Fruit fly (Drosophila melanogaster) whole organism, prepupa: ENCODE results near the gene CG13255.

ENCODE experiments used
- Blimp-1 ChIP-seq: fragments of 200-800 bp; sonication (Bioruptor generic); optimal IDR thresholded peaks from 3 replicates; lab custom pipeline; 2017; ENCODE audit warnings: missing biosample characterization, missing genetic modification characterization, mild to moderate bottlenecking, moderate library complexity, missing genetic modification reagents
- CG10631 ChIP-seq: fragments of 200-800 bp; sonication (Bioruptor generic); optimal IDR thresholded peaks from 2 replicates; lab custom pipeline; 2016; ENCODE audit warnings: missing biosample characterization, missing genetic modification characterization
- CG10669 ChIP-seq: fragments of 200-800 bp; sonication (Bioruptor generic); optimal IDR thresholded peaks from 3 replicates; lab custom pipeline; 2018; ENCODE audit warnings: missing biosample characterization, mild to moderate bottlenecking, missing genetic modification characterization, moderate library complexity
- CG11902 ChIP-seq: fragments of 200-800 bp; sonication (Bioruptor generic); optimal IDR thresholded peaks from 3 replicates; lab custom pipeline; 2016; ENCODE audit warnings: missing biosample characterization, missing genetic modification characterization
- CG15336 ChIP-seq: fragments of 200-800 bp; sonication (Bioruptor generic); IDR thresholded peaks from 2 replicates; pipeline ENCODE4 v1.3.6; 2022; ENCODE audit warnings: missing biosample characterization, missing genetic modification characterization
- CG16779 ChIP-seq: fragments of 200-800 bp; sonication (Bioruptor generic); optimal IDR thresholded peaks from 3 replicates; lab custom pipeline; 2017; ENCODE audit warnings: missing biosample characterization, mild to moderate bottlenecking, missing genetic modification characterization
- CG3032 ChIP-seq: fragments of 200-800 bp; optimal IDR thresholded peaks from 2 replicates; lab custom pipeline; 2019; ENCODE audit warnings: missing biosample characterization, mild to moderate bottlenecking, missing genetic modification characterization, moderate library complexity
- CG31627 ChIP-seq: fragments of 200-800 bp; sonication (Bioruptor generic); optimal IDR thresholded peaks from 3 replicates; lab custom pipeline; 2016; ENCODE audit warnings: missing biosample characterization, missing genetic modification characterization
- CG32006 ChIP-seq: fragments of 200-800 bp; sonication (Bioruptor generic); optimal IDR thresholded peaks from 3 replicates; lab custom pipeline; 2017; ENCODE audit warnings: missing biosample characterization, mild to moderate bottlenecking, missing genetic modification characterization
- CG34406 ChIP-seq: fragments of 200-800 bp; sonication (Bioruptor generic); optimal IDR thresholded peaks from 3 replicates; lab custom pipeline; 2016; ENCODE audit warnings: missing biosample characterization, missing genetic modification characterization
- CG3919 ChIP-seq: fragments of 200-800 bp; sonication (Bioruptor generic); optimal IDR thresholded peaks from 3 replicates; lab custom pipeline; 2016; ENCODE audit warnings: missing biosample characterization, missing genetic modification characterization
- CG4318 ChIP-seq: fragments of 200-800 bp; sonication (Bioruptor generic); optimal IDR thresholded peaks from 3 replicates; lab custom pipeline; 2017; ENCODE audit warnings: missing biosample characterization, mild to moderate bottlenecking, missing genetic modification characterization
- CG6163 ChIP-seq: fragments of 200-800 bp; sonication (Bioruptor generic); IDR thresholded peaks from 3 replicates; pipeline ENCODE4 v1.3.6; 2022; ENCODE audit warnings: missing biosample characterization, missing genetic modification characterization
- CG6276 ChIP-seq: fragments of 200-800 bp; sonication (Bioruptor generic); optimal IDR thresholded peaks from 2 replicates; lab custom pipeline; 2017; ENCODE audit warnings: missing biosample characterization, mild to moderate bottlenecking, missing genetic modification characterization
- CG6792 ChIP-seq: fragments of 200-800 bp; sonication (Bioruptor generic); optimal IDR thresholded peaks from 3 replicates; lab custom pipeline; 2016; ENCODE audit warnings: missing biosample characterization, missing genetic modification characterization
- CG6808 ChIP-seq: fragments of 200-800 bp; sonication (Bioruptor generic); optimal IDR thresholded peaks from 3 replicates; lab custom pipeline; 2017; ENCODE audit warnings: missing biosample characterization, missing genetic modification characterization, mild to moderate bottlenecking, moderate library complexity, missing genetic modification reagents
- CG7368 ChIP-seq: fragments of 200-800 bp; sonication (Bioruptor generic); optimal IDR thresholded peaks from 3 replicates; lab custom pipeline; 2016; ENCODE audit warnings: missing biosample characterization, missing genetic modification characterization
- CG8119 ChIP-seq: fragments of 200-800 bp; sonication (Bioruptor generic); IDR thresholded peaks from 3 replicates; pipeline ENCODE4 v1.3.6; 2022; ENCODE audit warnings: missing biosample characterization, missing genetic modification characterization
- CG8319 ChIP-seq: fragments of 200-800 bp; sonication (Bioruptor generic); optimal IDR thresholded peaks from 3 replicates; lab custom pipeline; 2016; ENCODE audit warnings: missing biosample characterization, missing genetic modification characterization
- CG8632 ChIP-seq: fragments of 200-800 bp; sonication (Bioruptor generic); optimal IDR thresholded peaks from 3 replicates; lab custom pipeline; 2016; ENCODE audit warnings: missing biosample characterization, missing genetic modification characterization
- CG9139 ChIP-seq: fragments of 200-800 bp; sonication (Bioruptor generic); optimal IDR thresholded peaks from 3 replicates; lab custom pipeline; 2017; ENCODE audit warnings: missing biosample characterization, mild to moderate bottlenecking, missing genetic modification characterization
- Eip75B ChIP-seq: fragments of 200-800 bp; sonication (Bioruptor generic); optimal IDR thresholded peaks from 3 replicates; lab custom pipeline; 2016; ENCODE audit warnings: missing biosample characterization, missing genetic modification characterization
- Eip78C ChIP-seq: fragments of 200-800 bp; sonication (Bioruptor generic); peaks from one replicate; lab custom pipeline; 2016; ENCODE audit warnings: missing biosample characterization, missing genetic modification characterization
- Eip93F ChIP-seq: fragments of 200-800 bp; sonication (Bioruptor generic); optimal IDR thresholded peaks from 2 replicates; lab custom pipeline; 2016; ENCODE audit warnings: missing biosample characterization, mild to moderate bottlenecking, missing genetic modification characterization
- Ets96B ChIP-seq: fragments of 200-800 bp; optimal IDR thresholded peaks from 2 replicates; lab custom pipeline; 2019; ENCODE audit warnings: missing biosample characterization, mild to moderate bottlenecking, missing genetic modification characterization, moderate library complexity
- Gug ChIP-seq: fragments of 200-800 bp; sonication (Bioruptor generic); IDR thresholded peaks from 2 replicates; pipeline ENCODE4 v1.3.6; 2022; ENCODE audit warnings: missing biosample characterization, missing genetic modification characterization
- Hr38 ChIP-seq: sonication (Bioruptor generic); optimal IDR thresholded peaks from 2 replicates; lab custom pipeline; 2016; ENCODE audit warnings: missing biosample characterization, missing genetic modification characterization
- Hr39 ChIP-seq: fragments of 200-800 bp; sonication (Bioruptor generic); optimal IDR thresholded peaks from 2 replicates; lab custom pipeline; 2016; ENCODE audit warnings: missing biosample characterization, missing genetic modification characterization
- Hr4 ChIP-seq: fragments of 200-800 bp; sonication (Bioruptor generic); optimal IDR thresholded peaks from 3 replicates; lab custom pipeline; 2016; ENCODE audit warnings: missing biosample characterization, missing genetic modification characterization
- Lpt ChIP-seq: fragments of 200-800 bp; sonication (Bioruptor generic); optimal IDR thresholded peaks from 3 replicates; lab custom pipeline; 2016; ENCODE audit warnings: missing biosample characterization, missing genetic modification characterization
- Met ChIP-seq: fragments of 200-800 bp; sonication (Bioruptor generic); optimal IDR thresholded peaks from 3 replicates; lab custom pipeline; 2016; ENCODE audit warnings: missing biosample characterization, missing genetic modification characterization
- OdsH ChIP-seq: fragments of 200-800 bp; sonication (Bioruptor generic); optimal IDR thresholded peaks from 3 replicates; lab custom pipeline; 2016; ENCODE audit warnings: missing biosample characterization, missing genetic modification characterization
- Smox ChIP-seq: fragments of 200-800 bp; sonication (Bioruptor generic); optimal IDR thresholded peaks from 3 replicates; lab custom pipeline; 2016; ENCODE audit warnings: missing biosample characterization, missing genetic modification characterization
- Sox102F ChIP-seq: fragments of 200-800 bp; sonication (Bioruptor generic); optimal IDR thresholded peaks from 2 replicates; lab custom pipeline; 2016; ENCODE audit warnings: missing biosample characterization, mild to moderate bottlenecking, missing genetic modification characterization
- Sox14 ChIP-seq: fragments of 200-800 bp; sonication (Bioruptor generic); optimal IDR thresholded peaks from 3 replicates; lab custom pipeline; 2016; ENCODE audit warnings: missing biosample characterization, missing genetic modification characterization
- Sox15 ChIP-seq: fragments of 200-800 bp; sonication (Bioruptor generic); optimal IDR thresholded peaks from 3 replicates; lab custom pipeline; 2016; ENCODE audit warnings: missing biosample characterization, missing genetic modification characterization
- acj6 ChIP-seq: fragments of 200-800 bp; sonication (Bioruptor generic); optimal IDR thresholded peaks from 3 replicates; lab custom pipeline; 2016; ENCODE audit warnings: missing biosample characterization, missing genetic modification characterization
- cyc ChIP-seq: fragments of 200-800 bp; sonication (Bioruptor generic); optimal IDR thresholded peaks from 3 replicates; lab custom pipeline; 2016; ENCODE audit warnings: missing biosample characterization, missing genetic modification characterization
- dac ChIP-seq: fragments of 200-800 bp; sonication (Bioruptor generic); optimal IDR thresholded peaks from 2 replicates; lab custom pipeline; 2017; ENCODE audit warnings: missing biosample characterization, mild to moderate bottlenecking, missing genetic modification characterization
- dsx ChIP-seq: fragments of 200-800 bp; optimal IDR thresholded peaks from 3 replicates; lab custom pipeline; 2019; ENCODE audit warnings: missing biosample characterization, mild to moderate bottlenecking, missing genetic modification characterization, moderate library complexity; ENCODE audit not compliant: poor library complexity, severe bottlenecking
- esn ChIP-seq: fragments of 200-800 bp; sonication (Bioruptor generic); optimal IDR thresholded peaks from 2 replicates; lab custom pipeline; 2016; ENCODE audit warnings: missing biosample characterization, mild to moderate bottlenecking, missing genetic modification characterization, moderate library complexity
- fd59A ChIP-seq: fragments of 200-800 bp; sonication (Bioruptor generic); optimal IDR thresholded peaks from 2 replicates; lab custom pipeline; 2017; ENCODE audit warnings: missing biosample characterization, mild to moderate bottlenecking, missing genetic modification characterization, missing genetic modification reagents
- fd85E ChIP-seq: fragments of 200-800 bp; sonication (Bioruptor generic); optimal IDR thresholded peaks from 3 replicates; lab custom pipeline; 2016; ENCODE audit warnings: missing biosample characterization, missing genetic modification characterization
- fkh ChIP-seq: fragments of 200-800 bp; sonication (Bioruptor generic); optimal IDR thresholded peaks from 3 replicates; lab custom pipeline; 2017; ENCODE audit warnings: missing biosample characterization, mild to moderate bottlenecking, missing genetic modification characterization, moderate library complexity
- lz ChIP-seq: fragments of 200-800 bp; sonication (Bioruptor generic); optimal IDR thresholded peaks from 3 replicates; lab custom pipeline; 2016; ENCODE audit warnings: missing biosample characterization, missing genetic modification characterization
- net ChIP-seq: fragments of 200-800 bp; sonication (Bioruptor generic); optimal IDR thresholded peaks from 3 replicates; lab custom pipeline; 2016; ENCODE audit warnings: missing biosample characterization, missing genetic modification characterization
- salr ChIP-seq, 2 experiments: fragments of 200-800 bp; sonication (Bioruptor generic); optimal IDR thresholded peaks; 3 replicates each; lab custom pipeline; 2016 to 2018; ENCODE audit warnings: missing biosample characterization in 2 of 2, missing genetic modification characterization in 2 of 2, mild to moderate bottlenecking in 1 of 2
- spab ChIP-seq: fragments of 200-800 bp; sonication (Bioruptor generic); optimal IDR thresholded peaks from 2 replicates; lab custom pipeline; 2017; ENCODE audit warnings: missing biosample characterization, mild to moderate bottlenecking, missing genetic modification characterization, missing genetic modification reagents
- ss ChIP-seq, 2 experiments: fragments of 200-800 bp; sonication (Bioruptor generic); optimal IDR thresholded peaks; 2 replicates in 1 of 2; 3 replicates in 1 of 2; lab custom pipeline; 2017 to 2018; ENCODE audit warnings: mild to moderate bottlenecking in 2 of 2, missing biosample characterization in 2 of 2, missing genetic modification characterization in 2 of 2, moderate library complexity in 1 of 2
- svp ChIP-seq: fragments of 200-800 bp; sonication (Bioruptor generic); peaks from one replicate; lab custom pipeline; 2016; ENCODE audit warnings: missing biosample characterization, missing genetic modification characterization
- topi ChIP-seq: fragments of 200-800 bp; sonication (Bioruptor generic); optimal IDR thresholded peaks from 3 replicates; lab custom pipeline; 2016; ENCODE audit warnings: missing biosample characterization, missing genetic modification characterization

The CG13255 gene

dm6 chr3L:20837040-20837830, at the start of gene CG13255:
Gene CG13255, plus strand, starts transcription at chr3L:20837488.
- TF ChIP-seq spab (GFP tag; lab: Kevin White, UChicago), result no peak
- no peak for TF ChIP-seq CG11902 (GFP tag; lab: Kevin White, UChicago)
- no peak for TF ChIP-seq CG9139 (GFP tag; lab: Kevin White, UChicago)
- TF ChIP-seq CG6163 (GFP tag; lab: Robert Waterston, UW), result no peak
- no peak for TF ChIP-seq Smox (GFP tag; lab: Kevin White, UChicago)
- TF ChIP-seq CG15336 (GFP tag; lab: Robert Waterston, UW), result no peak
- no peak for TF ChIP-seq CG10631 (GFP tag; lab: Kevin White, UChicago)
- peak; percentile 29 for TF ChIP-seq Eip75B (GFP tag; lab: Kevin White, UChicago)
- no peak for TF ChIP-seq dsx (GFP tag; lab: Kevin White, UChicago)
- peak; percentile 9 for TF ChIP-seq topi (GFP tag; lab: Kevin White, UChicago)
- no peak for TF ChIP-seq Hr4
- no peak for TF ChIP-seq Ets96B
- TF ChIP-seq Eip93F (GFP tag; lab: Kevin White, UChicago), result peak; percentile 18
- no peak for TF ChIP-seq CG8632 (GFP tag; lab: Kevin White, UChicago)
- no peak for TF ChIP-seq OdsH (GFP tag; lab: Kevin White, UChicago)
- TF ChIP-seq lz (GFP tag; lab: Kevin White, UChicago), result peak; percentile 19
- no peak for TF ChIP-seq CG16779 (tag; lab: Kevin White, UChicago)
- no peak for TF ChIP-seq fd59A (GFP tag; lab: Kevin White, UChicago)
- TF ChIP-seq dac (GFP tag; lab: Kevin White, UChicago), result no peak
- no peak for TF ChIP-seq Sox102F
- TF ChIP-seq CG7368 (GFP tag; lab: Kevin White, UChicago), result no peak
- TF ChIP-seq fkh (GFP tag; lab: Kevin White, UChicago), result peak; percentile 15
- no peak for TF ChIP-seq net (GFP tag; lab: Kevin White, UChicago)
- no peak for TF ChIP-seq CG32006 (GFP tag; lab: Kevin White, UChicago)
- TF ChIP-seq Hr38 (GFP tag; lab: Kevin White, UChicago), result no peak
- no peak for TF ChIP-seq Gug (GFP tag; lab: Robert Waterston, UW)
- no peak for TF ChIP-seq CG4318 (GFP tag; lab: Kevin White, UChicago)
- no peak for TF ChIP-seq Sox14 (GFP tag; lab: Kevin White, UChicago)
- peak; percentile 2 for TF ChIP-seq cyc (GFP tag; lab: Kevin White, UChicago)
- no peak for TF ChIP-seq CG10669 (GFP tag; lab: Kevin White, UChicago)
- no peak for TF ChIP-seq ss (GFP tag; optimal IDR thresholded peaks at IDR 0.05; lab: Kevin White, UChicago)
- no peak for TF ChIP-seq CG3919
- TF ChIP-seq CG6792 (GFP tag; lab: Kevin White, UChicago), result peak; percentile 13
- no peak for TF ChIP-seq Lpt (GFP tag; lab: Kevin White, UChicago)
- TF ChIP-seq Eip78C (GFP tag; lab: Kevin White, UChicago), result peak; percentile 48
- no peak for TF ChIP-seq CG3032
- peak; percentile 0 for TF ChIP-seq CG8319 (GFP tag; lab: Kevin White, UChicago)
- no peak for TF ChIP-seq CG6808 (GFP tag; lab: Kevin White, UChicago)
- no peak for TF ChIP-seq fd85E (GFP tag; lab: Kevin White, UChicago)
- TF ChIP-seq acj6 (GFP tag; lab: Kevin White, UChicago), result peak; percentile 4
- TF ChIP-seq CG31627 (GFP tag; lab: Kevin White, UChicago), result peak; percentile 34
- no peak for TF ChIP-seq salr (GFP tag; optimal IDR thresholded peaks at IDR 0.05; lab: Kevin White, UChicago)
- no peak for TF ChIP-seq svp (GFP tag; lab: Kevin White, UChicago)
- peak; percentile 56 for TF ChIP-seq esn
- TF ChIP-seq CG34406, result no peak
- TF ChIP-seq Met (GFP tag; lab: Kevin White, UChicago), result peak; percentile 15
- TF ChIP-seq Blimp-1 (GFP tag; lab: Kevin White, UChicago), result no peak
- TF ChIP-seq CG6276 (GFP tag; lab: Kevin White, UChicago), result no peak
- peak; percentile 47 for TF ChIP-seq Hr39 (GFP tag; lab: Kevin White, UChicago)
- no peak for TF ChIP-seq Sox15 (GFP tag; lab: Kevin White, UChicago)
- no peak for TF ChIP-seq CG8119 (GFP tag; lab: Robert Waterston, UW)
